Worm (Caenorhabditis elegans): Measurements from ENCODE around the gene svh-11.

DNA sequence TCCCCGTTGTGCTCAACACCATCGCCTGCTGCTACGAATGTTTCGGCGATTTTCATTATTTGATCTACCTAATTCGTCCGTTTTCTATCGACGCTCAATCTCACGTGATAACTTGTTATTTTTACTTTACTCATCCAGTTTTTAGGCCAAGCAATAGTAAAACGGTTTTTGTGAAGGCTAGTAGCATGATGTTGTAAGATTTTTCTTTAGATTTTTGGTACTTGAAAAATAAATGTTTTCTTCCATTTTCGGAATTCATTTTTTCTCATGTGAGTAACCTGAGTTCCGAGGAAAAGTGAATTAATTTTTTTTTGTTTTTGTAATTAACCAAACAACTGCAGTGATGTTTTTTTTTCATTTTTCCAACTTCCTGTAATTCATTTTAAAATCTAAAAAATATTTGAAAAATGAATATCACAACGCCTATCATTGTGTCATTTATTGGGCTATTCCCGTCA, 29.6 kb upstream of the svh-11 start, which contains the start of gene srbc-17:
- TF ChIP-seq cog-1 (tag; optimal IDR thresholded peaks at IDR 0.05) (no peak), ref-1 (GFP tag; conservative IDR thresholded peaks at IDR 0.05) (no peak), flt-1 (GFP tag; IDR thresholded peaks at IDR 0.05) (no peak), klf-2 (GFP tag; conservative IDR thresholded peaks at IDR 0.05) (no peak), med-1 (GFP tag; optimal IDR thresholded peaks at IDR 0.05; ENCODE audit: insufficient read depth) (no peak)

Measured in whole organism, midembryonic.